Worm (Caenorhabditis elegans) whole organism, L4 larva: ENCODE measurements around the gene srh-38.
A peak's percentile ranks its signal among the peaks of the same experiment; 100 is the strongest.

Experiments
- D1046.2 ChIP-seq: fragments of 200-800 bp; sonication (Bioruptor generic); IDR thresholded peaks from 2 replicates; pipeline ENCODE4 v1.3.6; 2022; ENCODE audit warnings: missing genetic modification characterization, missing compliant biosample characterization
- F37D6.2 ChIP-seq: sonication (generic microtip); optimal IDR thresholded peaks from 2 replicates; lab custom pipeline; 2016; ENCODE audit warnings: mild to moderate bottlenecking, missing genetic modification characterization, missing compliant biosample characterization
- F44E2.7 ChIP-seq: fragments of 200-800 bp; sonication (Bioruptor generic); IDR thresholded peaks from 2 replicates; pipeline ENCODE4 v2.1.2; 2022; ENCODE audit warnings: missing genetic modification characterization, missing compliant biosample characterization
- R02D3.7 ChIP-seq: fragments of 150-350 bp; sonication (generic microtip); optimal IDR thresholded peaks from 3 replicates; lab custom pipeline; 2014; ENCODE audit warnings: missing biosample characterization, missing genetic modification characterization
- T26A8.4 ChIP-seq: fragments of 200-800 bp; sonication (Bioruptor generic); IDR thresholded peaks from 2 replicates; pipeline ENCODE4 v1.3.6; 2022; ENCODE audit warnings: missing genetic modification characterization, missing compliant biosample characterization
- ZK337.2 ChIP-seq: fragments of 200-800 bp; sonication (Bioruptor generic); IDR thresholded peaks from 2 replicates; pipeline ENCODE4 v1.3.6; 2022; ENCODE audit warnings: missing genetic modification reagents, missing genetic modification characterization, missing compliant biosample characterization
- aha-1 ChIP-seq: fragments of 150-350 bp; peaks from one replicate; lab custom pipeline; 2014; ENCODE audit warnings: missing biosample characterization, missing genetic modification characterization
- ceh-20 ChIP-seq: fragments of 200-800 bp; sonication (Bioruptor generic); IDR thresholded peaks from 2 replicates; pipeline ENCODE4 v1.3.6; 2022; ENCODE audit warnings: missing genetic modification reagents, missing genetic modification characterization, missing compliant biosample characterization
- ceh-82 ChIP-seq: sonication (generic microtip); optimal IDR thresholded peaks from 2 replicates; lab custom pipeline; 2017; ENCODE audit warnings: missing biosample characterization, missing genetic modification characterization
- daf-16 ChIP-seq, 3 experiments: sonication (generic microtip); optimal IDR thresholded peaks; 2 replicates each; lab custom pipeline; 2016 to 2017; ENCODE audit warnings: missing genetic modification characterization in 3 of 3, missing genetic modification reagents in 3 of 3, mild to moderate bottlenecking in 2 of 3, missing compliant biosample characterization in 2 of 3, missing biosample characterization in 1 of 3, moderate library complexity in 1 of 3
- dmd-6 ChIP-seq: fragments of 200-800 bp; sonication (Bioruptor generic); IDR thresholded peaks from 2 replicates; pipeline ENCODE4 v1.3.6; 2022; ENCODE audit warnings: missing genetic modification reagents, missing genetic modification characterization, missing compliant biosample characterization
- dmd-8 ChIP-seq: fragments of 200-800 bp; sonication (Bioruptor generic); IDR thresholded peaks from 2 replicates; pipeline ENCODE4 v1.3.6; 2022; ENCODE audit warnings: missing genetic modification characterization, missing compliant biosample characterization
- duxl-1 ChIP-seq: sonication (generic microtip); optimal IDR thresholded peaks from 2 replicates; lab custom pipeline; 2016; ENCODE audit warnings: mild to moderate bottlenecking, missing genetic modification characterization, moderate library complexity, missing compliant biosample characterization; ENCODE audit not compliant: poor library complexity
- dve-1 ChIP-seq: sonication (generic microtip); optimal IDR thresholded peaks from 2 replicates; lab custom pipeline; 2017; ENCODE audit warnings: antibody characterized with exemption, mild to moderate bottlenecking, missing genetic modification characterization, missing compliant biosample characterization; ENCODE audit not compliant: insufficient read depth
- egl-43 ChIP-seq: fragments of 200-800 bp; sonication (Bioruptor generic); IDR thresholded peaks from 2 replicates; pipeline ENCODE4 v1.3.6; 2022; ENCODE audit warnings: missing genetic modification reagents, missing genetic modification characterization, missing compliant biosample characterization
- fos-1 ChIP-seq: fragments of 150-350 bp; optimal IDR thresholded peaks from 2 replicates; lab custom pipeline; 2014; ENCODE audit warnings: missing biosample characterization, missing genetic modification characterization
- gei-8 ChIP-seq: fragments of 200-800 bp; sonication (Bioruptor generic); optimal IDR thresholded peaks from 2 replicates; lab custom pipeline; 2018; ENCODE audit warnings: mild to moderate bottlenecking, missing genetic modification characterization, missing compliant biosample characterization
- hlh-11 ChIP-seq: fragments of 200-800 bp; sonication (Bioruptor generic); optimal IDR thresholded peaks from 2 replicates; lab custom pipeline; 2018; ENCODE audit warnings: mild to moderate bottlenecking, missing genetic modification characterization, missing compliant biosample characterization
- mxl-3 ChIP-seq: fragments of 200-800 bp; sonication (Bioruptor generic); optimal IDR thresholded peaks from 2 replicates; lab custom pipeline; 2018; ENCODE audit warnings: mild to moderate bottlenecking, missing genetic modification characterization, missing compliant biosample characterization
- nhr-10 ChIP-seq: fragments of 150-350 bp; optimal IDR thresholded peaks from 2 replicates; lab custom pipeline; 2014; ENCODE audit warnings: missing biosample characterization, missing genetic modification characterization
- nhr-102 ChIP-seq: sonication (generic microtip); optimal IDR thresholded peaks from 2 replicates; lab custom pipeline; 2016; ENCODE audit warnings: mild to moderate bottlenecking, missing genetic modification characterization, moderate library complexity, missing compliant biosample characterization
- nhr-237 ChIP-seq: sonication (generic microtip); optimal IDR thresholded peaks from 2 replicates; lab custom pipeline; 2017; ENCODE audit warnings: missing biosample characterization, missing genetic modification characterization
- nhr-28 ChIP-seq: fragments of 150-350 bp; optimal IDR thresholded peaks from 2 replicates; lab custom pipeline; 2014; ENCODE audit warnings: missing biosample characterization, missing genetic modification characterization
- nhr-77 ChIP-seq: fragments of 150-350 bp; optimal IDR thresholded peaks from 2 replicates; lab custom pipeline; 2014; ENCODE audit warnings: missing biosample characterization, missing genetic modification characterization
- php-3 ChIP-seq: fragments of 200-800 bp; sonication (Bioruptor generic); IDR thresholded peaks from 2 replicates; pipeline ENCODE4 v1.3.6; 2022; ENCODE audit warnings: missing genetic modification reagents, missing genetic modification characterization, missing compliant biosample characterization
- pqm-1 ChIP-seq: sonication (generic microtip); optimal IDR thresholded peaks from 2 replicates; lab custom pipeline; 2017; ENCODE audit warnings: missing biosample characterization, missing genetic modification characterization
- unc-62 ChIP-seq, 3 experiments: fragments of 150-350 bp in 1 of 3; sonication (generic microtip); optimal IDR thresholded peaks in 2 of 3; peaks in 1 of 3; 1 replicate in 1 of 3; 2 replicates in 2 of 3; lab custom pipeline; 2014 to 2017; ENCODE audit warnings: missing biosample characterization in 3 of 3, missing genetic modification characterization in 3 of 3, missing genetic modification reagents in 3 of 3, missing genotype in 1 of 3
- vab-7 ChIP-seq: fragments of 200-800 bp; sonication (Bioruptor generic); IDR thresholded peaks from 2 replicates; pipeline ENCODE4 v1.3.6; 2022; ENCODE audit warnings: missing genetic modification reagents, missing genetic modification characterization, missing compliant biosample characterization
- zfp-2 ChIP-seq: sonication (generic microtip); optimal IDR thresholded peaks from 2 replicates; lab custom pipeline; 2016; ENCODE audit warnings: mild to moderate bottlenecking, missing genetic modification characterization, missing compliant biosample characterization
- zip-2 ChIP-seq: fragments of 150-350 bp; optimal IDR thresholded peaks from 2 replicates; lab custom pipeline; 2014; ENCODE audit warnings: missing biosample characterization, missing genetic modification characterization

Gene srh-38

DNA sequence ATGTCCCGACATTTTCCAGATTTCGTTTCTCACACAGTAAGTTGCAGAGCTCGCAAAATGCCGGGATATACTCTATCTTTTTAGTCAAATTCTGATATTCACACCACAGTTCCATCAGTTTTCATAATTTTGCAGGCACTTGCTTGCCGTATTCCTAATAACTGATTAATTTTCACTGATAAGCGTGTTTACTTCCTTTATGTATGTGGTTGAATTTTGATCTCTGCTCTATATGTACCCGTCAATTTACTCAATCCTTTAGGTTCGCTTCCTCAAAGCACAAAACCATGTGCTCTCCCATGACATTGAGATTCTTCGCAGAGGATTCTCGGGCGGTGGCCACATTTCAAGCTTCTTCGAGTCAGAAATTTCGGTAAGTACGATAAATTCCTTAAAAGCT lies 40.9 kb downstream of the srh-38 start (continued):
- TF ChIP-seq egl-43 (GFP tag; lab: Robert Waterston, UW) (no peak), nhr-237 (tag; lab: Kevin White, UChicago) (no peak), zfp-2 (tag; lab: Kevin White, UChicago) (no peak), F37D6.2 (no peak)
- TF ChIP-seq, all 104 proteins: peak for 7

DNA sequence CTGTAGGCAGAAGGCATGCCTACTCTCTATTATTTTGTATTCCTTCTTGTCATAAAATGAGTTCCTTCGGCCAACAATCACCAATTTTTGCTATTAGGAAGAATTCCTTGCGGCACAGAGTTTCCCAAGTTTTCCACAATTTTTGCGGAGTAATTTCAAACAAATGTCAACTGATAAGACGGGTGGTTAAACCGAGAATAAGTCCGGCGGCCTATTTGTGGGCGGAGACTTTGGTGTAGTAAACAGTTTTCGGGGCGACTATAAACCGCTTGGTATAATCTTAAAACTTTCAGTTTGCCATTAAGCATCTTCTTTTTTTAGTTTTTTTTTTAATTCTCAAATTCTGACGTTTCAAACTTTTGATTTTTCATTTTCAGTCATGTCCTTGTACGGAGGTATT lies 41.5 kb downstream of the srh-38 start, which contains the start of gene ifc-1:
TSS of gene ifc-1 (plus strand) at position 378 of the 400 bp plus-strand sequence.
- TF ChIP-seq daf-16 (GFP tag; optimal IDR thresholded peaks at IDR 0.05; lab: Kevin White, UChicago) (no peak), daf-16 (tag; optimal IDR thresholded peaks at IDR 0.05; lab: Kevin White, UChicago) (peak; percentile 76), nhr-28 (tag; lab: Kevin White, UChicago) (peak; percentile 52), dve-1 (tag; lab: Kevin White, UChicago) (peak; percentile 33), nhr-102 (tag; lab: Kevin White, UChicago) (no peak), hlh-11 (peak; percentile 13), dmd-6 (GFP tag; lab: Robert Waterston, UW) (peak; percentile 46), F37D6.2 (no peak), T26A8.4 (GFP tag; lab: Robert Waterston, UW) (no peak), duxl-1 (tag; lab: Kevin White, UChicago) (no peak)

- TF ChIP-seq fos-1, result no peak
- TF ChIP-seq dmd-6 (GFP tag; lab: Robert Waterston, UW), result peak; percentile 66
- no peak for TF ChIP-seq nhr-10 (tag; lab: Kevin White, UChicago)
- TF ChIP-seq pqm-1 (tag; lab: Kevin White, UChicago), result peak; percentile 74
- peak; percentile 86 for TF ChIP-seq nhr-28 (tag; lab: Kevin White, UChicago)
- TF ChIP-seq nhr-77 (tag; lab: Kevin White, UChicago), result peak; percentile 17
- no peak for TF ChIP-seq vab-7
- TF ChIP-seq unc-62 (GFP tag; optimal IDR thresholded peaks at IDR 0.05 in 1 of 2; lab: Kevin White, UChicago), result peak in 1 of 2 experiments; percentile 70
- TF ChIP-seq unc-62 (tag; optimal IDR thresholded peaks at IDR 0.05; lab: Kevin White, UChicago), result no peak
- no peak for TF ChIP-seq gei-8 (GFP tag; lab: Kevin White, UChicago)
- peak; percentile 75 for TF ChIP-seq php-3 (GFP tag; lab: Robert Waterston, UW)
- TF ChIP-seq daf-16 (GFP tag; optimal IDR thresholded peaks at IDR 0.05; lab: Kevin White, UChicago), result no peak
- peak; percentile 31 for TF ChIP-seq daf-16 (tag; optimal IDR thresholded peaks at IDR 0.05; lab: Kevin White, UChicago)
- no peak for TF ChIP-seq ZK337.2 (GFP tag; lab: Robert Waterston, UW)
- TF ChIP-seq dve-1 (tag; lab: Kevin White, UChicago), result peak; percentile 47
- no peak for TF ChIP-seq D1046.2 (GFP tag; lab: Robert Waterston, UW)
- TF ChIP-seq R02D3.7, result no peak
- TF ChIP-seq ceh-20 (GFP tag; lab: Robert Waterston, UW), result no peak
- TF ChIP-seq, all 104 proteins: peak for 8
Measured at ce11 chrV:2880356-2880755, 42.1 kb downstream of the srh-38 start.

DNA sequence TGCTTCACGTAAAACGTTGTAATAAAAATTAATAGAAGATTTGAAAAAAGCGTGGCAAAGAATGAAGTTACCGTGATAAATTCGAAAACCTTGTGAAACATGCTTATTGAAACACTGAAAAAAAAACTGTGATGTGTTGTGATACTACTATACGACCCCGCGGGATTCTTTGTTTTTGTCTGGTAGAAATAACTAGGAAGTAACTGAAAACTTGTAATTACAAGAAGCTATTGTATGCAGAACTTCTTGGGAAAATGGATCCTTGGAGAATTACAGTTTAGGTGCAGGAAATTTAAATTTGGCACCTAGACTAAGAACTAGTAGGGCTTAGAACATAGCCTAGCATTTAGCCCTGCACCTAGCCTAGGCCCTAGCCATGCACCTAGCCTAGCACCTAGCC lies 42.7 kb downstream of the srh-38 start, which contains the start of gene str-39:
TSS of gene str-39 (minus strand) at position 101 of the 400 bp plus-strand sequence.
- TF ChIP-seq dmd-8 (GFP tag; lab: Robert Waterston, UW), result 0 out of 2 replicates have a peak, but pooled peaks have one; percentile 47
- TF ChIP-seq aha-1 (tag; lab: Kevin White, UChicago), result peak; percentile 63
- TF ChIP-seq nhr-10 (tag; lab: Kevin White, UChicago), result no peak

DNA sequence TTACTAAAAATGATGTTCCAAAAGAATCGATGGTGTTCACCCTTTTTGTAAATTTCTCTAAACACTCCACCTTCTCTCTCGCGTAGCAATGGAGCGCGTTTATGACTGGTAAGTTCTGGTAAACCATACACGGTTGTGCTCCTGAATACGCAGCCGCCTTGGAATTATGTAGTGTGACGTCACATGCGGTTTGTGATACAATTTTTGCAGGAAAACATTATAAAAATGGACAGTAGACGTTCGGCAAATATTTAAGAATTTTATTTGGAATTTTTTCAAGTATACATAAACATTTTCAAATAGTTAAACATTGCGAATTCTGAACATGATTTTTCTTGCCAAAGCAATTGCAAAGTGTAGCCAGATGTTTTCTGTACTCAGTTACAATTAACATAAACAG lies 45.0 kb downstream of the srh-38 start, which contains the start of gene F37B4.10:
TSS of gene F37B4.10 (minus strand) at position 101 of the 400 bp plus-strand sequence.
- TF ChIP-seq daf-16 (GFP tag; optimal IDR thresholded peaks at IDR 0.05; lab: Kevin White, UChicago) (no peak), daf-16 (tag; optimal IDR thresholded peaks at IDR 0.05; lab: Kevin White, UChicago) (peak; percentile 16), zip-2 (no peak), nhr-237 (tag; lab: Kevin White, UChicago) (no peak), unc-62 (GFP tag; optimal IDR thresholded peaks at IDR 0.05 in 1 of 2; lab: Kevin White, UChicago) (peak in 1 of 2 experiments; percentile 82), unc-62 (tag; optimal IDR thresholded peaks at IDR 0.05; lab: Kevin White, UChicago) (no peak), pqm-1 (tag; lab: Kevin White, UChicago) (no peak), mxl-3 (GFP tag; lab: Kevin White, UChicago) (no peak), ceh-82 (no peak), F44E2.7 (GFP tag; lab: Robert Waterston, UW) (no peak), nhr-28 (tag; lab: Kevin White, UChicago) (peak; percentile 12)
